Fruit fly (Drosophila melanogaster): ENCODE measurements around the gene CG44227.
A peak's percentile ranks its signal among the peaks of the same experiment; 100 is the strongest.

CG44227 gene

DNA sequence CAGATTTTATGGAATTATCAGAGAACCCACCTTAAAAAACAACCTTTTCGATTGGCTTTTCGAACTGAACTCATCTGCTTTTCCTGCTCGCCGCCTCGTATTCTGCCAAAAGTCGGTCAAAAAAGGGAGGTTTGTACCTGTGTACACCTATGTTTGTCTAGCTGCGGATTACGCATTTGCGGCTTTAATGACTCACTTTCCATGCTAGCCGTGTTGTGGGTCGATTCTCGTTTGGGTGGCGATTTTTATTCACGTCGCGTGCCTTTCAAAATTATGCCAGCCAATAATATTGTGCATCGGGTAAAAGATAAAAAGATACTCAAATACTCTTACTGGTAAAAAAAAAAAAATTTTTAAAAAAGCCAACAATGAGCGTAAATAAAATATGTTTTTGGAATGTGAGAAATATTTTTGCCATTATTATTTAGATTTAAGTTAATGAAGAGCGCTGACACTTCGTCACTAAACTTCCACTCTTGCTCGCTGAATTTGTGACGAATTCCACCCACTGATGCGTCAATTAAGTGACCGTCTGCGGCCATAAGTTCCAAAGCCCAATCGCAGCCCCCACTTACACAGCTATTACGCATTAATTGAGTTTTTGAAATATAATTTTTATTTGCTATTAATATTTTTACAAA lies 39.3 kb downstream of the CG44227 start, which contains the start of gene Cyp313b1 (continued):
- no peak for TF ChIP-seq pan (optimal IDR thresholded peaks at IDR 0.05)
- no peak for TF ChIP-seq pan (GFP tag; optimal IDR thresholded peaks at IDR 0.05 in 1 of 2, IDR thresholded peaks at IDR 0.05 in 1 of 2)
- TF ChIP-seq nerfin-2 (GFP tag; IDR thresholded peaks at IDR 0.05; ENCODE audit: partially characterized antibody), result no peak
- TF ChIP-seq Gug (GFP tag; IDR thresholded peaks at IDR 0.05), result peak; percentile 22; the same call in 1 of the 4 replicates
- peak; percentile 3 for TF ChIP-seq CG13624 (GFP tag; optimal IDR thresholded peaks at IDR 0.05)
- no peak for TF ChIP-seq eyg (GFP tag; optimal IDR thresholded peaks at IDR 0.05)
- TF ChIP-seq CG33213 (GFP tag; optimal IDR thresholded peaks at IDR 0.05), result no peak
- no peak for TF ChIP-seq CG13775 (GFP tag; optimal IDR thresholded peaks at IDR 0.05)
- TF ChIP-seq CG13894 (tag; optimal IDR thresholded peaks at IDR 0.05), result peak; percentile 38
- TF ChIP-seq Drgx (GFP tag; IDR thresholded peaks at IDR 0.05), result no peak
- 0 out of 2 replicates have a peak, but pooled peaks have one; percentile 17 for TF ChIP-seq Rx (GFP tag; IDR thresholded peaks at IDR 0.05)
- peak; percentile 1 for TF ChIP-seq CG30403 (GFP tag; optimal IDR thresholded peaks at IDR 0.05)
- peak; percentile 1 for TF ChIP-seq lab (GFP tag; optimal IDR thresholded peaks at IDR 0.05)
- peak; percentile 5 for TF ChIP-seq az2 (GFP tag; optimal IDR thresholded peaks at IDR 0.05)
- peak; percentile 10 for TF ChIP-seq lilli (GFP tag; optimal IDR thresholded peaks at IDR 0.05)
- peak; percentile 22 for TF ChIP-seq Sox102F (GFP tag; optimal IDR thresholded peaks at IDR 0.05)
- TF ChIP-seq CG31224 (GFP tag; IDR thresholded peaks at IDR 0.05), result peak; percentile 65
- TF ChIP-seq dpn (GFP tag; optimal IDR thresholded peaks at IDR 0.05), result peak in 1 of 2 experiments; percentile 6
- TF ChIP-seq CG2120 (GFP tag; optimal IDR thresholded peaks at IDR 0.05), result peak; percentile 13
- TF ChIP-seq Med (GFP tag), result peak; percentile 55
- no peak for TF ChIP-seq Dp (GFP tag; optimal IDR thresholded peaks at IDR 0.05)
- no peak for TF ChIP-seq CG18011 (GFP tag; optimal IDR thresholded peaks at IDR 0.05)

DNA sequence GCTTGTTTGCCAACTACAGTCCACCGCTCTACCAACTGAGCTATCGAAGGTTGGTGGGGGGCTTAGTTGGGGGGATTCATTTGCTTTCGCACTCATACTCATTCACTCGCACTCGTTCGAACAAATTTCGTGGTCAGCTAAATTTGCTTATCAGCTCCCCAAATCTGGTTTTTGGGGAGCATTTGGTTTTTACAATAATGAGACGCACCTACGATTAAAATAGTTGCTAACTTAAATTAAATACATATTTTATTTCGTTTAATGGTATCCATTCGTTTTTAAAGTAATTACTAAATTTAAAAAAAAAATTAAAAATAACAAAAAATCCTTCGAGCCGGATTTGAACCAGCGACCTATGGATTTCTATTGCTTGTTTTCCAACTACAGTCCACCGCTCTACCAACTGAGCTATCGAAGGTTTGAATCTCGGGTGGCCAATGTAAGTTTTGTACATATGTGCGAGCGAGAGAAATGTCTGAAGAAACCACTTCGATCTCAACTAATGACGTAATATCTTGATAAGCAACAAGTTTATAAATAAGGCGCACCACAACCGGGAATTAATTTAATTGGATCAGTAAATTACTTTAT lies 42.5 kb downstream of the CG44227 start:
- TF ChIP-seq chm (GFP tag; IDR thresholded peaks at IDR 0.05), result no peak
- no peak for TF ChIP-seq CG10366 (GFP tag; IDR thresholded peaks at IDR 0.05)
- no peak for TF ChIP-seq Nf-YA (GFP tag; IDR thresholded peaks at IDR 0.05)
- no peak for TF ChIP-seq MBD-R2 (GFP tag; IDR thresholded peaks at IDR 0.05)
- no peak for TF ChIP-seq slbo (GFP tag; IDR thresholded peaks at IDR 0.05)
- TF ChIP-seq CTCF (GFP tag; optimal IDR thresholded peaks at IDR 0.05), result no peak
- peak; percentile 76 for TF ChIP-seq crol (GFP tag; IDR thresholded peaks at IDR 0.05)
- peak; percentile 17 for TF ChIP-seq Vsx1 (GFP tag; optimal IDR thresholded peaks at IDR 0.05)
- TF ChIP-seq exex (tag; optimal IDR thresholded peaks at IDR 0.05), result peak; percentile 75
- peak; percentile 13 for TF ChIP-seq CG11504 (tag; optimal IDR thresholded peaks at IDR 0.05)
- TF ChIP-seq CG11560 (tag; IDR thresholded peaks at IDR 0.05), result no peak
- TF ChIP-seq Med (GFP tag), result peak; percentile 32
- TF ChIP-seq grn (GFP tag; optimal IDR thresholded peaks at IDR 0.05), result peak; percentile 80
- 0 out of 2 replicates have a peak, but pooled peaks have one; percentile 11 for TF ChIP-seq Xrp1 (GFP tag; IDR thresholded peaks at IDR 0.05)
- TF ChIP-seq CG2202 (tag; optimal IDR thresholded peaks at IDR 0.05), result no peak
- no peak for TF ChIP-seq CG15696 (tag; optimal IDR thresholded peaks at IDR 0.05)
- no peak for TF ChIP-seq gro (GFP tag; optimal IDR thresholded peaks at IDR 0.05)
- peak; percentile 72 for TF ChIP-seq hb (GFP tag; IDR thresholded peaks at IDR 0.05; ENCODE audit: partially characterized antibody)
- TF ChIP-seq CG17361 (GFP tag; IDR thresholded peaks at IDR 0.05), result no peak
- TF ChIP-seq CG10147 (GFP tag; optimal IDR thresholded peaks at IDR 0.05), result no peak
- TF ChIP-seq vnd (GFP tag; IDR thresholded peaks at IDR 0.05; ENCODE audit: partially characterized antibody), result peak; percentile 31; the same call in 1 of the 3 replicates
- no peak for TF ChIP-seq Tbp (GFP tag; optimal IDR thresholded peaks at IDR 0.05)
- TF ChIP-seq CG12219 (GFP tag; optimal IDR thresholded peaks at IDR 0.05), result no peak
- TF ChIP-seq Bdp1 (GFP tag; optimal IDR thresholded peaks at IDR 0.05), result peak; percentile 98
- TF ChIP-seq repo (GFP tag; optimal IDR thresholded peaks at IDR 0.05), result no peak
- TF ChIP-seq CG34224 (GFP tag; IDR thresholded peaks at IDR 0.05; ENCODE audit: partially characterized antibody), result peak; percentile 63; the same call in 2 of the 3 replicates
- no peak for TF ChIP-seq CG6175 (GFP tag; IDR thresholded peaks at IDR 0.05)
- TF ChIP-seq tna (GFP tag; IDR thresholded peaks at IDR 0.05; ENCODE audit: partially characterized antibody), result peak; percentile 55
- no peak for TF ChIP-seq CG14667 (GFP tag; IDR thresholded peaks at IDR 0.05)
